Worm (Caenorhabditis elegans): ENCODE data around the gene glt-3.

- TF ChIP-seq snpc-4 (tag; optimal IDR thresholded peaks at IDR 0.05) (no peak), pqm-1 (tag; optimal IDR thresholded peaks at IDR 0.05) (no peak), elt-2 (tag; optimal IDR thresholded peaks at IDR 0.05) (no peak), ztf-4 (tag; optimal IDR thresholded peaks at IDR 0.05) (no peak), hmg-11 (tag; optimal IDR thresholded peaks at IDR 0.05) (no peak), elt-3 (tag; optimal IDR thresholded peaks at IDR 0.05) (no peak), fos-1 (tag; optimal IDR thresholded peaks at IDR 0.05) (no peak), ama-1 (optimal IDR thresholded peaks at IDR 0.05) (no peak), skn-1 (tag; optimal IDR thresholded peaks at IDR 0.05) (no peak)
These were observed 3.5 kb upstream of the glt-3 start, which contains the start of gene ctf-18 for ce11 chrIV:10126544-10126943.
